Worm (Caenorhabditis elegans) whole organism, L3 larva: ENCODE measurements around the gene srz-11.

Experiments used
- R02D3.7 ChIP-seq: fragments of 150-350 bp; optimal IDR thresholded peaks from 2 replicates; lab custom pipeline; 2014; ENCODE audit warnings: missing biosample characterization, missing genetic modification characterization
- ZK546.5 ChIP-seq: sonication (generic microtip); optimal IDR thresholded peaks from 2 replicates; lab custom pipeline; 2017; ENCODE audit warnings: missing biosample characterization, missing genetic modification characterization
- aly-2 ChIP-seq: fragments of 150-350 bp; optimal IDR thresholded peaks from 2 replicates; lab custom pipeline; 2014; ENCODE audit warnings: missing biosample characterization, missing genetic modification characterization
- ama-1 ChIP-seq: fragments of 150-350 bp; optimal IDR thresholded peaks from 2 replicates; lab custom pipeline; 2018
- ceh-16 ChIP-seq: sonication (generic microtip); optimal IDR thresholded peaks from 2 replicates; lab custom pipeline; 2017; ENCODE audit warnings: missing biosample characterization, missing genetic modification characterization
- ceh-28 ChIP-seq: fragments of 150-350 bp; optimal IDR thresholded peaks from 2 replicates; lab custom pipeline; 2014; ENCODE audit warnings: missing biosample characterization, missing genetic modification reagents, missing genetic modification characterization
- ceh-82 ChIP-seq: fragments of 150-350 bp; optimal IDR thresholded peaks from 2 replicates; lab custom pipeline; 2014; ENCODE audit warnings: missing biosample characterization, missing genetic modification characterization
- ceh-9 ChIP-seq: sonication (generic microtip); optimal IDR thresholded peaks from 2 replicates; lab custom pipeline; 2018; ENCODE audit warnings: missing biosample characterization, missing genetic modification characterization
- daf-12 ChIP-seq: fragments of 150-350 bp; optimal IDR thresholded peaks from 2 replicates; lab custom pipeline; 2014; ENCODE audit warnings: missing biosample characterization, missing genetic modification reagents, missing genetic modification characterization
- egl-27 ChIP-seq: sonication (generic microtip); optimal IDR thresholded peaks from 4 replicates; lab custom pipeline; 2017; ENCODE audit warnings: missing biosample characterization, missing genetic modification reagents, missing genetic modification characterization
- egl-5 ChIP-seq: fragments of 150-350 bp; optimal IDR thresholded peaks from 2 replicates; lab custom pipeline; 2017; ENCODE audit warnings: missing biosample characterization, missing genetic modification reagents, missing genetic modification characterization, inconsistent platforms
- elt-1 ChIP-seq: fragments of 150-350 bp; optimal IDR thresholded peaks from 2 replicates; lab custom pipeline; 2014; ENCODE audit warnings: missing biosample characterization, missing genetic modification characterization
- elt-2 ChIP-seq: sonication (generic microtip); optimal IDR thresholded peaks from 2 replicates; lab custom pipeline; 2016; ENCODE audit warnings: missing genetic modification reagents, mild to moderate bottlenecking, missing genetic modification characterization, missing compliant biosample characterization
- elt-3 ChIP-seq, 3 experiments: fragments of 150-350 bp in 1 of 3; sonication (generic microtip) in 2 of 3; optimal IDR thresholded peaks; 2 replicates in 2 of 3; 4 replicates in 1 of 3; lab custom pipeline; 2014 to 2017; ENCODE audit warnings: missing biosample characterization in 3 of 3, missing genetic modification characterization in 3 of 3
- eor-1 ChIP-seq, 2 experiments: fragments of 150-350 bp; optimal IDR thresholded peaks; 2 replicates each; lab custom pipeline; 2014 to 2018; ENCODE audit warnings: missing biosample characterization in 2 of 2, missing genetic modification characterization in 2 of 2
- fkh-10 ChIP-seq: sonication (generic microtip); optimal IDR thresholded peaks from 2 replicates; lab custom pipeline; 2017; ENCODE audit warnings: missing biosample characterization, missing genetic modification reagents, missing genetic modification characterization
- fkh-2 ChIP-seq: fragments of 150-350 bp; optimal IDR thresholded peaks from 2 replicates; lab custom pipeline; 2014; ENCODE audit warnings: missing biosample characterization, missing genetic modification reagents, missing genetic modification characterization
- fos-1 ChIP-seq: fragments of 150-350 bp; optimal IDR thresholded peaks from 2 replicates; lab custom pipeline; 2014; ENCODE audit warnings: missing biosample characterization, missing genetic modification characterization
- hmg-11 ChIP-seq: sonication (generic microtip); optimal IDR thresholded peaks from 2 replicates; lab custom pipeline; 2016; ENCODE audit warnings: missing genetic modification characterization, missing compliant biosample characterization
- jun-1 ChIP-seq: fragments of 150-350 bp; optimal IDR thresholded peaks from 2 replicates; lab custom pipeline; 2014; ENCODE audit warnings: missing biosample characterization, missing genetic modification reagents, missing genetic modification characterization
- lin-15B ChIP-seq: fragments of 150-350 bp; optimal IDR thresholded peaks from 2 replicates; lab custom pipeline; 2014; ENCODE audit warnings: missing biosample characterization, missing genetic modification characterization
- lin-39 ChIP-seq: fragments of 150-350 bp; optimal IDR thresholded peaks from 2 replicates; lab custom pipeline; 2018; ENCODE audit warnings: missing biosample characterization, missing genetic modification reagents, missing genetic modification characterization
- lsy-12 ChIP-seq: sonication (generic microtip); optimal IDR thresholded peaks from 2 replicates; lab custom pipeline; 2016; ENCODE audit warnings: mild to moderate bottlenecking, missing genetic modification characterization, missing compliant biosample characterization
- mdl-1 ChIP-seq: fragments of 150-350 bp; optimal IDR thresholded peaks from 2 replicates; lab custom pipeline; 2014; ENCODE audit warnings: missing biosample characterization, missing genetic modification characterization
- mml-1 ChIP-seq: fragments of 150-350 bp; sonication (generic microtip); optimal IDR thresholded peaks from 3 replicates; lab custom pipeline; 2014; ENCODE audit warnings: missing biosample characterization, missing genetic modification characterization
- nfya-1 ChIP-seq: sonication (generic microtip); optimal IDR thresholded peaks from 2 replicates; lab custom pipeline; 2017; ENCODE audit warnings: missing genetic modification characterization, mild to moderate bottlenecking, missing compliant biosample characterization, antibody characterized with exemption, moderate library complexity; ENCODE audit not compliant: insufficient read depth
- nhr-11 ChIP-seq: fragments of 150-350 bp; optimal IDR thresholded peaks from 2 replicates; lab custom pipeline; 2014; ENCODE audit warnings: missing biosample characterization, missing genetic modification characterization
- nhr-12 ChIP-seq: fragments of 150-350 bp; optimal IDR thresholded peaks from 2 replicates; lab custom pipeline; 2014; ENCODE audit warnings: missing biosample characterization, missing genetic modification characterization
- nhr-23 ChIP-seq: fragments of 150-350 bp; optimal IDR thresholded peaks from 2 replicates; lab custom pipeline; 2014; ENCODE audit warnings: missing biosample characterization, missing genetic modification reagents, missing genetic modification characterization
- nhr-237 ChIP-seq: fragments of 150-350 bp; optimal IDR thresholded peaks from 2 replicates; lab custom pipeline; 2014; ENCODE audit warnings: missing biosample characterization, missing genetic modification characterization
- nhr-25 ChIP-seq: sonication (generic microtip); optimal IDR thresholded peaks from 2 replicates; lab custom pipeline; 2017; ENCODE audit warnings: missing biosample characterization, missing genetic modification characterization
- nhr-28 ChIP-seq: fragments of 150-350 bp; optimal IDR thresholded peaks from 2 replicates; lab custom pipeline; 2014; ENCODE audit warnings: missing biosample characterization, missing genetic modification characterization
- nhr-43 ChIP-seq: sonication (generic microtip); optimal IDR thresholded peaks from 2 replicates; lab custom pipeline; 2016; ENCODE audit warnings: mild to moderate bottlenecking, missing genetic modification characterization, missing compliant biosample characterization; ENCODE audit not compliant: poor library complexity, severe bottlenecking
- nhr-67 ChIP-seq: fragments of 150-350 bp; optimal IDR thresholded peaks from 2 replicates; lab custom pipeline; 2014; ENCODE audit warnings: missing biosample characterization, missing genetic modification characterization
- nhr-76 ChIP-seq: fragments of 150-350 bp; sonication (generic microtip); optimal IDR thresholded peaks from 5 replicates; lab custom pipeline; 2014; ENCODE audit warnings: missing biosample characterization, missing genetic modification characterization
- nhr-77 ChIP-seq: fragments of 150-350 bp; optimal IDR thresholded peaks from 2 replicates; lab custom pipeline; 2014; ENCODE audit warnings: missing biosample characterization, missing genetic modification characterization
- pha-4 ChIP-seq: fragments of 150-350 bp; optimal IDR thresholded peaks from 2 replicates; lab custom pipeline; 2014; ENCODE audit warnings: missing biosample characterization, missing genetic modification reagents, missing genetic modification characterization
- pqm-1 ChIP-seq: fragments of 150-350 bp; optimal IDR thresholded peaks from 2 replicates; lab custom pipeline; 2017; ENCODE audit warnings: missing biosample characterization, missing genetic modification characterization, inconsistent platforms
- sea-2 ChIP-seq: fragments of 150-350 bp; sonication (generic microtip); optimal IDR thresholded peaks from 4 replicates; lab custom pipeline; 2014; ENCODE audit warnings: missing biosample characterization, missing genetic modification reagents, missing genetic modification characterization
- skn-1 ChIP-seq: fragments of 150-350 bp; optimal IDR thresholded peaks from 2 replicates; lab custom pipeline; 2014; ENCODE audit warnings: missing biosample characterization, missing genetic modification characterization
- snpc-4 ChIP-seq: fragments of 150-350 bp; optimal IDR thresholded peaks from 2 replicates; lab custom pipeline; 2014; ENCODE audit warnings: missing biosample characterization, missing genetic modification characterization
- tbx-2 ChIP-seq: sonication (generic microtip); optimal IDR thresholded peaks from 2 replicates; lab custom pipeline; 2016; ENCODE audit warnings: mild to moderate bottlenecking, missing genetic modification characterization, missing compliant biosample characterization
- unc-39 ChIP-seq: sonication (generic microtip); optimal IDR thresholded peaks from 4 replicates; lab custom pipeline; 2017; ENCODE audit warnings: missing biosample characterization, missing genetic modification characterization
- unc-62 ChIP-seq: fragments of 150-350 bp; sonication (generic microtip); optimal IDR thresholded peaks from 4 replicates; lab custom pipeline; 2014; ENCODE audit warnings: missing biosample characterization, missing genetic modification reagents, missing genetic modification characterization
- zag-1 ChIP-seq: fragments of 150-350 bp; optimal IDR thresholded peaks from 2 replicates; lab custom pipeline; 2014; ENCODE audit warnings: missing biosample characterization, missing genetic modification characterization
- ztf-11 ChIP-seq: fragments of 150-350 bp; optimal IDR thresholded peaks from 2 replicates; lab custom pipeline; 2014; ENCODE audit warnings: missing biosample characterization, missing genetic modification characterization
- ztf-4 ChIP-seq: fragments of 150-350 bp; optimal IDR thresholded peaks from 2 replicates; lab custom pipeline; 2014; ENCODE audit warnings: missing biosample characterization, missing genetic modification characterization

Gene srz-11

DNA sequence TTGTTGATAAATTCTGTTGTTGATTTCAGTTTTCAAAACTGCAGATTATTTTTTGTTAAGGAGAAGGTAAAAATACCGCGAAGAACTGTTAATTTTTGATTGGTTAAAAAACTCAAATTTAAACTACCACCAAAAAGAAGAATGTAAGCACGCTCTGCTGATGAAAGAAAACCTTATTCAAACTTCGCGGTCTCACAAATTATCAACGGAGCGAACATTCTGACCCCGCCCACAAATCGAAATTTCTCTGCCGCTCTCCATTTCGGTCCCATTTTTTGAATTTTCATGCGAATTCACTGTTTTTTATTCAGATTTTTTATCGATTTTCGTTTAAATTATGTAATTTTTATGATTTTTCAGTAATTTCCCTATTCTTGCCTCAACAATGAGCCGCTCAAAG lies 26.7 kb downstream of the srz-11 start, which contains the start of gene cyn-3:
Gene cyn-3 (plus strand): TSS at position 361 of the 400 bp plus-strand sequence.
- peak; percentile 77 for TF ChIP-seq R02D3.7
- TF ChIP-seq fkh-10 (GFP tag; lab: Kevin White, UChicago) = peak; percentile 35
- peak; percentile 86 for TF ChIP-seq nhr-25 (tag; lab: Kevin White, UChicago)
- TF ChIP-seq ceh-16 = no peak
- TF ChIP-seq ceh-9 (tag; lab: Kevin White, UChicago) = no peak
- no peak for TF ChIP-seq mdl-1 (tag; lab: Kevin White, UChicago)
- peak; percentile 58 for TF ChIP-seq elt-1
- no peak for TF ChIP-seq zag-1 (tag; lab: Kevin White, UChicago)
- no peak for TF ChIP-seq ceh-82 (tag; lab: Kevin White, UChicago)
- TF ChIP-seq skn-1 (tag; lab: Kevin White, UChicago) = peak; percentile 91
- TF ChIP-seq fos-1 (tag; lab: Kevin White, UChicago) = no peak
- TF ChIP-seq nhr-67 (tag; lab: Kevin White, UChicago) = no peak
- peak; percentile 98 for TF ChIP-seq lin-15B
- TF ChIP-seq jun-1 (tag; lab: Kevin White, UChicago) = peak; percentile 73
- peak; percentile 93 for TF ChIP-seq nfya-1 (tag; lab: Kevin White, UChicago)
- TF ChIP-seq nhr-11 (tag; lab: Kevin White, UChicago) = no peak
- TF ChIP-seq elt-2 (tag; lab: Kevin White, UChicago) = peak; percentile 55
- TF ChIP-seq ZK546.5 (tag; lab: Kevin White, UChicago) = no peak
- no peak for TF ChIP-seq nhr-77 (tag; lab: Kevin White, UChicago)
- TF ChIP-seq lin-39 (tag; lab: Kevin White, UChicago) = peak; percentile 71
- peak; percentile 80 for TF ChIP-seq nhr-43
- no peak for TF ChIP-seq nhr-28
- TF ChIP-seq ztf-4 = no peak
- TF ChIP-seq elt-3 (tag; optimal IDR thresholded peaks at IDR 0.05; lab: Kevin White, UChicago) = no peak
- no peak for TF ChIP-seq eor-1 (tag; optimal IDR thresholded peaks at IDR 0.05; lab: Kevin White, UChicago)
- TF ChIP-seq snpc-4 (tag; lab: Kevin White, UChicago) = peak; percentile 86
- TF ChIP-seq pqm-1 (tag; lab: Kevin White, UChicago) = peak; percentile 58
- no peak for TF ChIP-seq ztf-11 (tag; lab: Kevin White, UChicago)
- TF ChIP-seq fkh-2 (tag; lab: Kevin White, UChicago) = no peak
- TF ChIP-seq daf-12 (tag; lab: Kevin White, UChicago) = no peak
- TF ChIP-seq ama-1 (lab: Kevin White, UChicago) = peak; percentile 69
- TF ChIP-seq egl-27 (tag; lab: Kevin White, UChicago) = peak; percentile 38
- TF ChIP-seq nhr-12 (tag; lab: Kevin White, UChicago) = no peak
- TF ChIP-seq lsy-12 (tag; lab: Kevin White, UChicago) = peak; percentile 63
- no peak for TF ChIP-seq unc-39
- peak; percentile 70 for TF ChIP-seq egl-5
- no peak for TF ChIP-seq nhr-76 (tag; lab: Kevin White, UChicago)
- peak; percentile 98 for TF ChIP-seq pha-4
- TF ChIP-seq ceh-28 (tag; lab: Kevin White, UChicago) = peak; percentile 79
- TF ChIP-seq aly-2 (tag; lab: Kevin White, UChicago) = no peak
- TF ChIP-seq tbx-2 (tag; lab: Kevin White, UChicago) = peak; percentile 23
- no peak for TF ChIP-seq nhr-237
- TF ChIP-seq mml-1 = no peak
- TF ChIP-seq sea-2 (GFP tag; lab: Kevin White, UChicago) = no peak
- TF ChIP-seq hmg-11 (tag; lab: Kevin White, UChicago) = peak; percentile 65
- no peak for TF ChIP-seq unc-62 (GFP tag; lab: Kevin White, UChicago)
- peak; percentile 97 for TF ChIP-seq nhr-23 (tag; lab: Kevin White, UChicago)
